Worm (Caenorhabditis elegans) whole organism, mixed stage, embryonic: ENCODE measurements around the gene K10B4.3.

Experiments
- ces-1 ChIP-seq: fragments of 150-350 bp; optimal IDR thresholded peaks from 2 replicates; lab custom pipeline; 2014; ENCODE audit warnings: missing biosample characterization, missing genetic modification reagents, missing genetic modification characterization
- cnd-1 ChIP-seq: fragments of 200-800 bp; sonication (Bioruptor generic); optimal IDR thresholded peaks from 2 replicates; lab custom pipeline; 2018; ENCODE audit warnings: mild to moderate bottlenecking, missing genetic modification characterization, missing compliant biosample characterization
- elt-1 ChIP-seq: sonication (generic microtip); optimal IDR thresholded peaks from 2 replicates; lab custom pipeline; 2017; ENCODE audit warnings: missing genetic modification characterization, mild to moderate bottlenecking, missing compliant biosample characterization, antibody characterized with exemption, moderate library complexity, borderline replicate concordance; ENCODE audit not compliant: insufficient read depth
- lin-13 ChIP-seq: fragments of 150-350 bp; optimal IDR thresholded peaks from 2 replicates; lab custom pipeline; 2014; ENCODE audit warnings: missing biosample characterization, missing genetic modification characterization
- mab-5 ChIP-seq: fragments of 150-350 bp; optimal IDR thresholded peaks from 2 replicates; lab custom pipeline; 2014; ENCODE audit warnings: missing biosample characterization, missing genetic modification characterization
- nhr-2 ChIP-seq: fragments of 150-350 bp; optimal IDR thresholded peaks from 2 replicates; lab custom pipeline; 2014; ENCODE audit warnings: missing biosample characterization, missing genetic modification characterization
- unc-39 ChIP-seq: fragments of 150-350 bp; optimal IDR thresholded peaks from 2 replicates; lab custom pipeline; 2014; ENCODE audit warnings: missing biosample characterization, missing genetic modification characterization
- unc-62 ChIP-seq: fragments of 150-350 bp; optimal IDR thresholded peaks from 2 replicates; lab custom pipeline; 2014; ENCODE audit warnings: missing biosample characterization, missing genetic modification reagents, missing genetic modification characterization
- zip-8 ChIP-seq: fragments of 150-350 bp; optimal IDR thresholded peaks from 2 replicates; lab custom pipeline; 2014; ENCODE audit warnings: missing biosample characterization, missing genetic modification characterization
- ztf-11 ChIP-seq: fragments of 150-350 bp; optimal IDR thresholded peaks from 2 replicates; lab custom pipeline; 2014; ENCODE audit warnings: missing biosample characterization, missing genetic modification characterization

DNA sequence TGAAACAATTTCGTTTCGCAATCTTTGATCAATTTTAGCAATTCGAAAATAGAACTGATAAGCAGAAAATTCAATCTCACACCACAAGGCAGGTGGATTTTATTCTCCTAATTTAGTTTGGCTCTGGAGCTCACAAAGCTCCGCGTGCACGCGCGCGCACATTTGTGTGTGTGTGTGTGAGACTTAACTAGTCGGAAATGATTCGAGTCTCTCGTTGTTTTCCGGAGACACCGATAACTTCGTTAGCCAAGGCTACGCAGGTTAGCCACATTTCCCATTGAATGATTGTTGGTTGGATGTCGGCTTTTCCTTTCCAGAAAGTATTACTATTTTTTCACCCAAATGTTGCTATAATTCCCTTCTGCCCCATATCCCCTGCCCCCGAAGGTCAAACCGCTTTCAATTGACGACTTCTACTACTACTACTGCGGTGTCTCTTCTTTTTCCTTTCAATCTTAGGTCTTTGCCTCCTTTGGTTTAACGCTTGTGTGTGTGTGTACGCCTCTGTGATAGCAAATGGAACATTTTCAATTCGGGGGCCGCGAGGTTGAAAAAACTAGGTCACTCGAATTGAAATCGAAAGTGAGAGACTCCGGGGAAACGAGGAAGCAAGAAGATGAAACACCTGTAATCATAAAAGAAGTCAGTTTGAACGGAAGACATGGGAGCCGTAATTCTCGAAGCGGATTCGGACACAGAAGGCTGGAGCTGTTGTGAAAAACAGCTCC, 37.1 kb upstream of the K10B4.3 start:
- TF ChIP-seq cnd-1 (tag; lab: Kevin White, UChicago) (no peak), elt-1 (tag; lab: Kevin White, UChicago) (no peak), ces-1 (GFP tag; lab: Kevin White, UChicago) (peak; percentile 90), unc-62 (GFP tag; lab: Kevin White, UChicago) (no peak), mab-5 (tag; lab: Kevin White, UChicago) (no peak), zip-8 (tag; lab: Kevin White, UChicago) (no peak), lin-13 (tag; lab: Kevin White, UChicago) (no peak), ztf-11 (tag; lab: Kevin White, UChicago) (no peak), unc-39 (tag; lab: Kevin White, UChicago) (no peak), nhr-2 (tag; lab: Kevin White, UChicago) (no peak)
